Fruit fly (Drosophila melanogaster): ENCODE data around the gene tHMG2.

tHMG2 gene

DNA sequence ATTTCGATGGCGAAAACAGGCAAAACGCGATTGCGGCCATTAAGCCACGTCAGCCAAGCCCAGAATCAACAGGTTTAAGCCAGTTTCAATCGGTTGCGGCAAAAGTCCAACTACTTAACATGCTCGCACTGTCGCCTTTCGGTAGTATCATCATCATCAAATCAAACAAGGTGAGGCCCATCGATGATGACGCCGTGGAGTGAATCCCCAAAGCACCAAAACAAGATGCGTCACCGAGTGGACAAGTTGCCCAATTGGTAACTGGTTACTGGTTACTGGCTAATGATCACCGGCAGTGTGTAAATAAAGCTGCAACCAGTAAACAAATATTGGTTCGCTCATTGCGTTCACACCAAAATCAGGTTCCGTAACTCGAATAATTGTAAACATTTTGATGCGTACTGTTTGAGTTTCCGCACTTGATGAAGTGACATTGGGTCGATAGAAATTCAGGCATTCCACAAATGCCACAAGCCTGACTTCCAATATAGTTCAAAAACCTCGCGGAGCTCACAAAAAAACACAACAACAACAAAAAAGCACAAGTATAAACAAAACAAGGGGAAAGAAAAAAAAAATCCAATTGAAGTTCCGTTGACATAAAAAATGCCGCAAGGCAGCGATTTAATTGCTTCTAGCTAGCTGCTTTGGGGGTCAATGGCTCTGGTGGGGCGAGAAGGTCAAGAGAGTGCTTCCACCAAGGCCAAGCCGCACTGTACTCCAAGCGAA, 31.8 kb downstream of the tHMG2 start (continued):
- TF ChIP-seq Adf1 (GFP tag; IDR thresholded peaks at IDR 0.05) (no peak), CG1529 (GFP tag; optimal IDR thresholded peaks at IDR 0.05) (peak; percentile 65), ttk (GFP tag; IDR thresholded peaks at IDR 0.05) (no peak), E2f1 (GFP tag; IDR thresholded peaks at IDR 0.05) (no peak; the same call in 1 of the 2 replicates), kay (GFP tag; optimal IDR thresholded peaks at IDR 0.05) (peak; percentile 53), CrebB (tag; optimal IDR thresholded peaks at IDR 0.05) (peak; percentile 86), CG9609 (GFP tag; optimal IDR thresholded peaks at IDR 0.05) (peak; percentile 3), nom (GFP tag; optimal IDR thresholded peaks at IDR 0.05) (no peak), h (optimal IDR thresholded peaks at IDR 0.05) (no peak), H15 (GFP tag; IDR thresholded peaks at IDR 0.05) (0 out of 3 replicates have a peak, but pooled peaks have one; percentile 37), CG11093 (GFP tag; IDR thresholded peaks at IDR 0.05) (no peak), Pdp1 (GFP tag; optimal IDR thresholded peaks at IDR 0.05) (peak; percentile 35 to 77), Lhr (GFP tag; optimal IDR thresholded peaks at IDR 0.05) (peak; percentile 23), CG1603 (tag; optimal IDR thresholded peaks at IDR 0.05) (peak; percentile 75), sens-2 (GFP tag; IDR thresholded peaks at IDR 0.05) (no peak), CG43689 (GFP tag; IDR thresholded peaks at IDR 0.05) (no peak), pb (GFP tag; optimal IDR thresholded peaks at IDR 0.05) (peak; percentile 61), sim (GFP tag; IDR thresholded peaks at IDR 0.05) (0 out of 2 replicates have a peak, but pooled peaks have one; percentile 25), HLHmδ (GFP tag; optimal IDR thresholded peaks at IDR 0.05) (peak; percentile 75), CG7839 (tag; optimal IDR thresholded peaks at IDR 0.05) (peak; percentile 30), CkIIα-i1 (GFP tag; IDR thresholded peaks at IDR 0.05) (no peak), gcm (GFP tag; optimal IDR thresholded peaks at IDR 0.05) (peak; percentile 50), CG16863 (GFP tag; optimal IDR thresholded peaks at IDR 0.05) (peak; percentile 25), Taf1 (GFP tag; IDR thresholded peaks at IDR 0.05) (no peak), danr (GFP tag; IDR thresholded peaks at IDR 0.05) (peak; percentile 35; the same call in 1 of the 2 replicates), dati (GFP tag; IDR thresholded peaks at IDR 0.05) (no peak), dmrt11E (tag; optimal IDR thresholded peaks at IDR 0.05) (peak; percentile 29), CG11695 (GFP tag; IDR thresholded peaks at IDR 0.05) (peak; percentile 58; the same call in 1 of the 3 replicates), CG16813 (GFP tag; IDR thresholded peaks at IDR 0.05; ENCODE audit: partially characterized antibody) (no peak), zf30C (GFP tag; optimal IDR thresholded peaks at IDR 0.05) (no peak), CG34376 (GFP tag; optimal IDR thresholded peaks at IDR 0.05) (no peak), CG17568 (GFP tag; optimal IDR thresholded peaks at IDR 0.05) (peak; percentile 78), Dp (GFP tag; optimal IDR thresholded peaks at IDR 0.05) (no peak), chif (GFP tag; optimal IDR thresholded peaks at IDR 0.05) (peak; percentile 5 to 22), twi (tag; optimal IDR thresholded peaks at IDR 0.05) (no peak), stwl (tag; optimal IDR thresholded peaks at IDR 0.05) (no peak), CG8290 (GFP tag; optimal IDR thresholded peaks at IDR 0.05) (peak; percentile 69), CG8290 (tag; optimal IDR thresholded peaks at IDR 0.05) (peak; percentile 34 to 84), Mrtf (GFP tag; IDR thresholded peaks at IDR 0.05) (no peak), vvl (GFP tag; IDR thresholded peaks at IDR 0.05) (no peak; the same call in 1 of the 2 replicates), Vsx1 (GFP tag; optimal IDR thresholded peaks at IDR 0.05) (peak; percentile 77), Doc3 (GFP tag; IDR thresholded peaks at IDR 0.05; ENCODE audit: partially characterized antibody) (no peak), CG12769 (tag; optimal IDR thresholded peaks at IDR 0.05) (peak; percentile 40), CG4730 (GFP tag; IDR thresholded peaks at IDR 0.05) (no peak; the same call in 1 of the 2 replicates), trem (tag; optimal IDR thresholded peaks at IDR 0.05) (no peak), seq (GFP tag; IDR thresholded peaks at IDR 0.05) (peak; percentile 82), tgo (GFP tag; IDR thresholded peaks at IDR 0.05) (no peak), CG12659 (GFP tag; optimal IDR thresholded peaks at IDR 0.05) (peak; percentile 56), CG7271 (tag; optimal IDR thresholded peaks at IDR 0.05) (peak; percentile 42), CG3407 (GFP tag; optimal IDR thresholded peaks at IDR 0.05) (peak; percentile 82)
